Fruit fly (Drosophila melanogaster): ENCODE results near the gene Rev1.
A peak's percentile ranks its signal among the peaks of the same experiment; 100 is the strongest.

Rev1 gene

dm6 chr3L:642865-643738 is 11.1 kb upstream of the Rev1 start (continued):
- no peak for TF ChIP-seq zen (tag; optimal IDR thresholded peaks at IDR 0.05)
- TF ChIP-seq CG10565 (GFP tag; optimal IDR thresholded peaks at IDR 0.05) = no peak
- TF ChIP-seq NC2β (GFP tag; optimal IDR thresholded peaks at IDR 0.05) = no peak
- TF ChIP-seq CG15011 (GFP tag; optimal IDR thresholded peaks at IDR 0.05) = no peak
- TF ChIP-seq fru (optimal IDR thresholded peaks at IDR 0.05) = no peak
- no peak for TF ChIP-seq Dp (GFP tag; optimal IDR thresholded peaks at IDR 0.05)
- TF ChIP-seq Adf1 (GFP tag; IDR thresholded peaks at IDR 0.05) = peak; percentile 37; the same call in 1 of the 2 replicates
- TF ChIP-seq CG42726 (GFP tag; IDR thresholded peaks at IDR 0.05; ENCODE audit: partially characterized antibody) = no peak
- peak; percentile 40; the same call in 1 of the 3 replicates for TF ChIP-seq zfh1 (GFP tag; IDR thresholded peaks at IDR 0.05)
- TF ChIP-seq HHEX (GFP tag; optimal IDR thresholded peaks at IDR 0.05) = no peak
- peak; percentile 26 for TF ChIP-seq ATbp (GFP tag; optimal IDR thresholded peaks at IDR 0.05)
- no peak for TF ChIP-seq Opbp (GFP tag; IDR thresholded peaks at IDR 0.05; ENCODE audit: partially characterized antibody)
- peak; percentile 37 for TF ChIP-seq CG1603 (tag; optimal IDR thresholded peaks at IDR 0.05)
- no peak for TF ChIP-seq Fer2 (tag; optimal IDR thresholded peaks at IDR 0.05)
- peak; percentile 17 for TF ChIP-seq CG13894 (tag; optimal IDR thresholded peaks at IDR 0.05)
- no peak for TF ChIP-seq fd3F (GFP tag; optimal IDR thresholded peaks at IDR 0.05)
- TF ChIP-seq CG4360 (GFP tag; IDR thresholded peaks at IDR 0.05) = no peak; the same call in 1 of the 2 replicates
- TF ChIP-seq ttk (GFP tag; IDR thresholded peaks at IDR 0.05) = 0 out of 2 replicates have a peak, but pooled peaks have one; percentile 7
- TF ChIP-seq CG2199 (GFP tag; IDR thresholded peaks at IDR 0.05) = peak; percentile 93
- TF ChIP-seq tio (GFP tag; optimal IDR thresholded peaks at IDR 0.05) = no peak
- TF ChIP-seq CG17802 (tag; optimal IDR thresholded peaks at IDR 0.05) = no peak
- TF ChIP-seq tll (GFP tag; optimal IDR thresholded peaks at IDR 0.05) = no peak
- TF ChIP-seq CG17568 (GFP tag; optimal IDR thresholded peaks at IDR 0.05) = peak; percentile 44
- no peak for TF ChIP-seq NK7.1 (GFP tag; optimal IDR thresholded peaks at IDR 0.05)
- no peak for TF ChIP-seq slou (GFP tag; optimal IDR thresholded peaks at IDR 0.05)
- no peak for TF ChIP-seq hth (optimal IDR thresholded peaks at IDR 0.05)
- TF ChIP-seq CG13624 (GFP tag; optimal IDR thresholded peaks at IDR 0.05) = no peak
- TF ChIP-seq zfh2 (GFP tag; optimal IDR thresholded peaks at IDR 0.05) = no peak
- no peak for TF ChIP-seq insv (GFP tag; optimal IDR thresholded peaks at IDR 0.05)
- no peak for TF ChIP-seq CG5953 (GFP tag; IDR thresholded peaks at IDR 0.05)
- TF ChIP-seq Elba2 (GFP tag; optimal IDR thresholded peaks at IDR 0.05) = no peak
- no peak for TF ChIP-seq Oaz (GFP tag; IDR thresholded peaks at IDR 0.05)
- TF ChIP-seq stc (GFP tag; IDR thresholded peaks at IDR 0.05) = no peak
- peak; percentile 65 for TF ChIP-seq fd64A (GFP tag; optimal IDR thresholded peaks at IDR 0.05)
- TF ChIP-seq slp2 (GFP tag; optimal IDR thresholded peaks at IDR 0.05) = no peak
- TF ChIP-seq CG6683 (GFP tag; optimal IDR thresholded peaks at IDR 0.05) = no peak
- TF ChIP-seq Nf-YB (GFP tag; optimal IDR thresholded peaks at IDR 0.05) = no peak
- TF ChIP-seq pho (GFP tag; optimal IDR thresholded peaks at IDR 0.05) = no peak
- TF ChIP-seq CG18619 (GFP tag; optimal IDR thresholded peaks at IDR 0.05) = peak; percentile 27
- TF ChIP-seq toy (GFP tag; IDR thresholded peaks at IDR 0.05) = no peak
- no peak for TF ChIP-seq CG7839 (tag; optimal IDR thresholded peaks at IDR 0.05)
- TF ChIP-seq CG18262 (tag; optimal IDR thresholded peaks at IDR 0.05) = no peak
- no peak for TF ChIP-seq CG31441 (GFP tag; IDR thresholded peaks at IDR 0.05)
- no peak for TF ChIP-seq C15 (GFP tag; IDR thresholded peaks at IDR 0.05)
- TF ChIP-seq CG8359 (GFP tag; optimal IDR thresholded peaks at IDR 0.05; ENCODE audit: borderline replicate concordance) = no peak
- TF ChIP-seq pfk (GFP tag; optimal IDR thresholded peaks at IDR 0.05) = peak; percentile 7
- no peak for TF ChIP-seq Fer1 (GFP tag; optimal IDR thresholded peaks at IDR 0.05)
- no peak for TF ChIP-seq CG4854 (GFP tag; optimal IDR thresholded peaks at IDR 0.05)
- 0 out of 2 replicates have a peak, but pooled peaks have one; percentile 13 for TF ChIP-seq aop (GFP tag; IDR thresholded peaks at IDR 0.05)
